Fruit fly (Drosophila melanogaster) S2 (cell line): ENCODE data around the gene CG3337.

Experiments
- CG8478 ChIP-seq: fragments of >200 bp; optimal IDR thresholded peaks from 2 replicates; lab custom pipeline; 2018
- CTCF ChIP-seq, 2 experiments: fragments of >200 bp; optimal IDR thresholded peaks; 2 replicates each; lab custom pipeline; 2018

DNA sequence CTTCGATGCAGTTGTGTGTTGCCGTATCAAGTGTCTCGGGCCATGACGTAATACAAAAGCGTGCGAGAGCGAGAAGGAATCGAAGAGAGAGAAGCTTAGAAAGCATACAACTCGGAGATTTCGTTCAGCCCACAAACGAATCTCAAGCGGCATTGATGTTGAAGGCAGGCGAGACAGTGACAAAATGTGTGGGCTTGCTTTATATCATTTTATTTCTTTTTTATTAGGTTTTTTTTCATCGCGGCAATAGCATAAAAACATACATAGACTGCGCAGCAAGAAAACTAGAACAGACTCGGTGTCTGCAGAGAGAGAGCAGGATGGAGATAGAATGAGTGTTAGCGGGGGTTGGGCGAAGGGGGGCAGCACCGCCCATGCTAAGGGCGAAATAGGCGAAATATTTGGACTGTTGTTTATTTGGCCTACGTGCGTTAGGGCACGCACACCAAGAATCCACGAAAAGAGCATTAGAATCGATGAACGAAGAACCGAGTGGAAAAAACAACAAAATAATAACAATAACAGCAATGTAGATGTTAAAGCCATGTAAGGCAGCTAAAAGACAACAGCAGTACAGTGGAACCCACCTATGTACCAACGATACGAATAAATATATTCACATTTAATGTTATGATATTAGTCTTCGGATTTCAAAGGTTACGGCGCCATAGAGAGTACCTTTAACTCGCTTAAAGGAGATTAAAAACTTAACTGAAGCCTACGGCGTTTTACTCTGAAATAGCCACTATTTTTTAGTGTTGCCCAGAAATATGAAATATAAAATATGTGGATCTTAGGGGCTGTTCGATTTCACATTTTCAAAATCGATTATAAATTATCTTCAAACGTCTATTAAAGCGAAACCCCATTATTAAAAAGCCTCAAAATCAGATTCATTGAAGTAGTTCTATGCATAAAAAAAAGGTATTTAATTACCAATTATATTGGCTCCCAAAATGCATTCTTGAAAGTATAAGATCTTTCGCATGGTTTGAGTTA is 35.7 kb downstream of the CG3337 start:
- TF ChIP-seq CG8478 (lab: Kevin White, UChicago) (no peak), CTCF (optimal IDR thresholded peaks at IDR 0.05; lab: Kevin White, UChicago) (no peak)
